Worm (Caenorhabditis elegans) whole organism, L4 larva: ENCODE results near the gene drap-1.

ENCODE experiments used
- Y48G9A.11 ChIP-seq: fragments of 200-800 bp; sonication (Bioruptor generic); IDR thresholded peaks from 2 replicates; pipeline ENCODE4 v1.3.6; 2022; ENCODE audit warnings: missing genetic modification reagents, missing genetic modification characterization, missing compliant biosample characterization
- aha-1 ChIP-seq: fragments of 150-350 bp; peaks from one replicate; lab custom pipeline; 2014; ENCODE audit warnings: missing biosample characterization, missing genetic modification characterization
- aly-2 ChIP-seq: sonication (generic microtip); optimal IDR thresholded peaks from 2 replicates; lab custom pipeline; 2018; ENCODE audit warnings: missing biosample characterization, missing genetic modification characterization
- arid-1 ChIP-seq: fragments of 200-800 bp; sonication (Bioruptor generic); conservative IDR thresholded peaks from 2 replicates; pipeline ENCODE4 v1.3.6; 2022; ENCODE audit warnings: missing genetic modification reagents, missing genetic modification characterization, missing compliant biosample characterization
- attf-4 ChIP-seq: sonication (generic microtip); optimal IDR thresholded peaks from 3 replicates; lab custom pipeline; 2017; ENCODE audit warnings: missing biosample characterization, missing genetic modification characterization
- ceh-62 ChIP-seq: sonication (generic microtip); optimal IDR thresholded peaks from 2 replicates; lab custom pipeline; 2017; ENCODE audit warnings: missing biosample characterization, missing genetic modification characterization
- ceh-82 ChIP-seq: sonication (generic microtip); optimal IDR thresholded peaks from 2 replicates; lab custom pipeline; 2017; ENCODE audit warnings: missing biosample characterization, missing genetic modification characterization
- cey-2 ChIP-seq: sonication (generic microtip); optimal IDR thresholded peaks from 3 replicates; lab custom pipeline; 2017; ENCODE audit warnings: missing genetic modification characterization, mild to moderate bottlenecking, missing compliant biosample characterization, antibody characterized with exemption, borderline replicate concordance; ENCODE audit not compliant: insufficient read depth
- ctbp-1 ChIP-seq: fragments of 200-800 bp; sonication (Bioruptor generic); IDR thresholded peaks from 2 replicates; pipeline ENCODE4 v1.3.6; 2022; ENCODE audit warnings: missing genetic modification reagents, missing genetic modification characterization, missing compliant biosample characterization
- daf-12 ChIP-seq: fragments of 150-350 bp; optimal IDR thresholded peaks from 2 replicates; lab custom pipeline; 2014; ENCODE audit warnings: missing biosample characterization, missing genetic modification reagents, missing genetic modification characterization
- daf-19 ChIP-seq: fragments of 200-800 bp; sonication (Bioruptor generic); conservative IDR thresholded peaks from 2 replicates; pipeline ENCODE4 v1.3.6; 2022; ENCODE audit warnings: missing genetic modification characterization, missing compliant biosample characterization
- daf-8 ChIP-seq: fragments of 200-800 bp; sonication (Bioruptor generic); IDR thresholded peaks from 2 replicates; pipeline ENCODE4 v1.3.6; 2022; ENCODE audit warnings: missing genetic modification characterization, missing compliant biosample characterization
- dpl-1 ChIP-seq: fragments of 150-350 bp; optimal IDR thresholded peaks from 2 replicates; lab custom pipeline; 2014; ENCODE audit warnings: missing biosample characterization, missing genetic modification reagents, missing genetic modification characterization
- fos-1 ChIP-seq: fragments of 150-350 bp; optimal IDR thresholded peaks from 2 replicates; lab custom pipeline; 2014; ENCODE audit warnings: missing biosample characterization, missing genetic modification characterization
- hif-1 ChIP-seq, 2 experiments: sonication (generic microtip); optimal IDR thresholded peaks; 2 replicates each; lab custom pipeline; 2016 to 2017; ENCODE audit warnings: missing compliant biosample characterization in 2 of 2, missing genetic modification characterization in 2 of 2, missing genetic modification reagents in 2 of 2, missing genotype in 2 of 2, mild to moderate bottlenecking in 1 of 2
- hlh-11 ChIP-seq: fragments of 200-800 bp; sonication (Bioruptor generic); optimal IDR thresholded peaks from 2 replicates; lab custom pipeline; 2018; ENCODE audit warnings: mild to moderate bottlenecking, missing genetic modification characterization, missing compliant biosample characterization
- hlh-30 ChIP-seq: sonication (generic microtip); optimal IDR thresholded peaks from 2 replicates; lab custom pipeline; 2017; ENCODE audit warnings: antibody characterized with exemption, mild to moderate bottlenecking, missing genetic modification characterization, missing compliant biosample characterization; ENCODE audit not compliant: insufficient read depth
- hmg-1.1 ChIP-seq: fragments of 200-800 bp; sonication (Bioruptor generic); IDR thresholded peaks from 2 replicates; pipeline ENCODE4 v1.3.6; 2022; ENCODE audit warnings: missing genetic modification reagents, missing genetic modification characterization, missing compliant biosample characterization
- jun-1 ChIP-seq: fragments of 150-350 bp; optimal IDR thresholded peaks from 2 replicates; lab custom pipeline; 2014; ENCODE audit warnings: missing biosample characterization, missing genetic modification reagents, missing genetic modification characterization
- lin-1 ChIP-seq: fragments of 200-800 bp; sonication (Bioruptor generic); IDR thresholded peaks from 2 replicates; pipeline ENCODE4 v1.3.6; 2022; ENCODE audit warnings: missing genetic modification reagents, missing genetic modification characterization, missing compliant biosample characterization
- madf-5 ChIP-seq, 2 experiments: fragments of 200-800 bp; sonication (Bioruptor generic); IDR thresholded peaks; 2 replicates each; pipeline ENCODE4 v1.3.6; 2022; ENCODE audit warnings: missing compliant biosample characterization in 2 of 2, missing genetic modification characterization in 2 of 2
- madf-9 ChIP-seq: fragments of 200-800 bp; sonication (Bioruptor generic); conservative IDR thresholded peaks from 2 replicates; pipeline ENCODE4 v1.3.6; 2022; ENCODE audit warnings: missing genetic modification reagents, missing genetic modification characterization, missing compliant biosample characterization
- mdt-29 ChIP-seq: fragments of 200-800 bp; sonication (Bioruptor generic); IDR thresholded peaks from 2 replicates; pipeline ENCODE4 v1.3.6; 2022; ENCODE audit warnings: missing genetic modification reagents, missing genetic modification characterization, missing compliant biosample characterization
- mes-2 ChIP-seq: sonication (generic microtip); optimal IDR thresholded peaks from 2 replicates; lab custom pipeline; 2016; ENCODE audit warnings: missing genotype, mild to moderate bottlenecking, missing genetic modification characterization, missing compliant biosample characterization; ENCODE audit not compliant: poor library complexity, severe bottlenecking
- mxl-3 ChIP-seq: fragments of 200-800 bp; sonication (Bioruptor generic); optimal IDR thresholded peaks from 2 replicates; lab custom pipeline; 2018; ENCODE audit warnings: mild to moderate bottlenecking, missing genetic modification characterization, missing compliant biosample characterization
- nhr-10 ChIP-seq: fragments of 150-350 bp; optimal IDR thresholded peaks from 2 replicates; lab custom pipeline; 2014; ENCODE audit warnings: missing biosample characterization, missing genetic modification characterization
- nhr-102 ChIP-seq: sonication (generic microtip); optimal IDR thresholded peaks from 2 replicates; lab custom pipeline; 2016; ENCODE audit warnings: mild to moderate bottlenecking, missing genetic modification characterization, moderate library complexity, missing compliant biosample characterization
- nhr-25 ChIP-seq: sonication (generic microtip); optimal IDR thresholded peaks from 2 replicates; lab custom pipeline; 2017; ENCODE audit warnings: missing genetic modification characterization, mild to moderate bottlenecking, missing compliant biosample characterization, antibody characterized with exemption, moderate library complexity, borderline replicate concordance; ENCODE audit not compliant: insufficient read depth
- nhr-6 ChIP-seq: fragments of 150-350 bp; optimal IDR thresholded peaks from 2 replicates; lab custom pipeline; 2014; ENCODE audit warnings: missing biosample characterization, missing genetic modification characterization
- nhr-76 ChIP-seq: fragments of 150-350 bp; optimal IDR thresholded peaks from 2 replicates; lab custom pipeline; 2014; ENCODE audit warnings: missing biosample characterization, missing genetic modification characterization
- nhr-77 ChIP-seq: fragments of 150-350 bp; optimal IDR thresholded peaks from 2 replicates; lab custom pipeline; 2014; ENCODE audit warnings: missing biosample characterization, missing genetic modification characterization
- pha-4 ChIP-seq, 2 experiments: fragments of 150-350 bp in 1 of 2; fragments of 200-800 bp in 1 of 2; sonication (Bioruptor generic) in 1 of 2; IDR thresholded peaks in 1 of 2; optimal IDR thresholded peaks in 1 of 2; 2 replicates each; pipeline versions ENCODE4 v1.3.6 to Lab custom; 2014 to 2022; ENCODE audit warnings: missing genetic modification characterization in 2 of 2, missing genetic modification reagents in 2 of 2, missing biosample characterization in 1 of 2, missing compliant biosample characterization in 1 of 2
- saeg-2 ChIP-seq: fragments of 200-800 bp; sonication (Bioruptor generic); IDR thresholded peaks from 2 replicates; pipeline ENCODE4 v1.3.6; 2022; ENCODE audit warnings: missing genetic modification reagents, missing genetic modification characterization, missing compliant biosample characterization
- skn-1 ChIP-seq: fragments of 150-350 bp; optimal IDR thresholded peaks from 2 replicates; lab custom pipeline; 2014; ENCODE audit warnings: missing biosample characterization, missing genetic modification characterization
- snpc-1.2 ChIP-seq: fragments of 200-800 bp; sonication (Bioruptor generic); IDR thresholded peaks from 2 replicates; pipeline ENCODE4 v1.3.6; 2022; ENCODE audit warnings: missing genetic modification reagents, missing genetic modification characterization, missing compliant biosample characterization
- spr-1 ChIP-seq: sonication (generic microtip); optimal IDR thresholded peaks from 2 replicates; lab custom pipeline; 2016; ENCODE audit warnings: mild to moderate bottlenecking, missing genetic modification characterization, missing compliant biosample characterization
- unc-62 ChIP-seq, 3 experiments: fragments of 150-350 bp in 1 of 3; sonication (generic microtip); optimal IDR thresholded peaks in 2 of 3; peaks in 1 of 3; 1 replicate in 1 of 3; 2 replicates in 2 of 3; lab custom pipeline; 2014 to 2017; ENCODE audit warnings: missing biosample characterization in 3 of 3, missing genetic modification characterization in 3 of 3, missing genetic modification reagents in 3 of 3, missing genotype in 1 of 3
- ztf-11 ChIP-seq: fragments of 150-350 bp; optimal IDR thresholded peaks from 2 replicates; lab custom pipeline; 2014; ENCODE audit warnings: missing biosample characterization, missing genetic modification characterization

Gene drap-1

DNA sequence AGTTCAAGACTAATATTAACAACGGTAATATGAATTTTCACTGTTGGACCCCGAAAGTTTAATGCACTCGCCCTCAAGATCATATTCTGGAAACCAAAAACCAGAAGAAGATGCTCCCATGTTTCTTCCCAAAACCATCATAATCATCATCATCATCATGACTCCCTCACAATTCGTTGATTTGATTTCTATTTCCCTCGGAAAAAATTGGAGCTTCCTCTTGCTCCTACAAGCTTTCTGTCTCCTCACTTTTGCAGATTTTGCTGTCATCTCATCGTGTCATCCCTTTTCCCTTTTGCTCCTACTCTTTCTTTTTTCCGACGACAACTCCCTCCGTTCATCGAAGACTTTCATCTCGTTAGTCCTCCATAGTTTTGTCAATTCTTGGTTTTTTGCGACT, 42.1 kb downstream of the drap-1 start, which contains the start of gene F46B6.2:
Gene F46B6.2 (plus strand): TSS at position 316 of the 400 bp plus-strand sequence.
- TF ChIP-seq aly-2 (tag; lab: Kevin White, UChicago): no peak
- no peak for TF ChIP-seq saeg-2 (GFP tag; lab: Robert Waterston, UW)
- TF ChIP-seq madf-5 (GFP tag; IDR thresholded peaks at IDR 0.05; lab: Robert Waterston, UW): no peak
- 0 out of 2 replicates have a peak, but pooled peaks have one; percentile 40 for TF ChIP-seq ctbp-1

DNA sequence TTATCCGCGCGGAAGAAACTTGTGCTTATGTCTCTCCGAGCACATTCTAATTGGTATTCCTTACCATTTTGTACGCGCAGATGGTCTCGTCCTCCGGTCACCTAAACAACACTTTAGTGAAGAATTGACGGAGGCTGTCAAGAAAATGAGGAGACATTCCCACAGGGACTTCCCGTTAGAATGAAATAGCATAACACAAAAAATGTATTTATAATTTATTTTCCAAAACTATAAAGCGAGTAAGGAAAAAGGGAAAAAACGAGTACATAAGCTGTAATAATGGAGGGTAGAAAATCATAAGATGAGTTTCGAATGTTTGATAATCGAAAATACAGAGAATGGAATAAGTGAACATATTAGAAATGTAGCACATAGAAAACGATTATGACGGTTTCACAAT, 45.8 kb downstream of the drap-1 start, which contains the start of gene F46B6.12:
Gene F46B6.12 (minus strand): TSS at position 101 of the 400 bp plus-strand sequence.
- peak in 1 of 2 experiments; percentile 38 for TF ChIP-seq unc-62 (GFP tag; optimal IDR thresholded peaks at IDR 0.05 in 1 of 2; lab: Kevin White, UChicago)
- no peak for TF ChIP-seq unc-62 (tag; optimal IDR thresholded peaks at IDR 0.05; lab: Kevin White, UChicago)
- TF ChIP-seq nhr-76 (tag; lab: Kevin White, UChicago): no peak
- TF ChIP-seq, all 104 proteins: peak for 1

DNA sequence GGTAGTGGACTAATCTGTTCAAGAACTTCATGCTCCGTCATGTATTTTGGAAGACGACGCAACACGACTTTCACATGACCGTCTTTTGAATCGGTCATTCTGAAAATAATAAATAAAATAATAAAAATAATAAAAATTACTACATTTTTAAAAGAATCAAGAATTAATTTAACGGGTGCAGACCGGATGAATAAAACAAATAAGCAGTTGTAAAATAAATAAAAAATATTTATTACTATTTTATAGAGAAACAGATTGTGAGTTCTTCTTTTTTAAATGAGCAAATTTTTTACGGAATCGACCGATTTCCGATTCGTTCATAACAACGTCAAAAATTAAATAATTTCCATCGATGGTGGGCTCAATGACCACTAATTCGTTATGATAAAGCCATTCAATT, 47.7 kb downstream of the drap-1 start, which contains the start of gene smg-4:
Gene smg-4 (minus strand): TSS at position 101 of the 400 bp plus-strand sequence.
- no peak for TF ChIP-seq mxl-3 (GFP tag; lab: Kevin White, UChicago)
- TF ChIP-seq arid-1 (GFP tag; lab: Robert Waterston, UW): no peak
- TF ChIP-seq skn-1 (tag; lab: Kevin White, UChicago): no peak
- no peak for TF ChIP-seq nhr-102 (tag; lab: Kevin White, UChicago)
- no peak for TF ChIP-seq spr-1 (tag; lab: Kevin White, UChicago)
- TF ChIP-seq nhr-77 (tag; lab: Kevin White, UChicago): no peak
- TF ChIP-seq hlh-30 (tag; lab: Kevin White, UChicago): no peak
- TF ChIP-seq madf-9 (GFP tag; lab: Robert Waterston, UW): no peak
- TF ChIP-seq daf-19 (GFP tag; lab: Robert Waterston, UW): no peak
- TF ChIP-seq ceh-82 (tag; lab: Kevin White, UChicago): no peak
- no peak for TF ChIP-seq nhr-6 (tag; lab: Kevin White, UChicago)
- no peak for TF ChIP-seq hlh-11
- TF ChIP-seq fos-1 (tag; lab: Kevin White, UChicago): no peak
- TF ChIP-seq mes-2 (tag; lab: Kevin White, UChicago): no peak
- TF ChIP-seq aly-2 (tag; lab: Kevin White, UChicago): no peak
- no peak for TF ChIP-seq pha-4 (GFP tag; IDR thresholded peaks at IDR 0.05; lab: Robert Waterston, UW)
- no peak for TF ChIP-seq pha-4 (tag; optimal IDR thresholded peaks at IDR 0.05; lab: Kevin White, UChicago)
- TF ChIP-seq cey-2 (tag; lab: Kevin White, UChicago): no peak
- TF ChIP-seq snpc-1.2 (GFP tag; lab: Robert Waterston, UW): no peak
- no peak for TF ChIP-seq hif-1 (tag; optimal IDR thresholded peaks at IDR 0.05; lab: Kevin White, UChicago)

DNA sequence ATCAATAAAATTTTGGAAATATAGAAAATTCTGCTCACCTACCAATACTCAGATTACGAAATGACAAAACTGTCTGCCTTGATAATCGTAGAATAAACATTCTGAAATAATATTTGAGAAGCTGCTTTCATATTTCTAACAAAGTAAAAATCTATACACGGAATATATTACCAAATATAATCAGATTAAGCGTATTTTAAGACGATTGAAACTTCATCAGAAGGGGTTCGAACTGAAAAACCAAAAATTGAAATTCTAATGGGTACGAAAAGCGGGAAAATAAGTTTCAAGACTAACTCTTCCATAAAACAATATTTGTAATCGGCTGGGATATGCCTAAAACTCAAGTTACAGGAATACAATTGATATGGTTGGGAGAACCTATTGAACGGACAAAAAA, 49.5 kb downstream of the drap-1 start, which contains the start of gene F46B6.4:
Gene F46B6.4 (minus strand): TSS at position 101 of the 400 bp plus-strand sequence.
- no peak for TF ChIP-seq nhr-102 (tag; lab: Kevin White, UChicago)
- TF ChIP-seq Y48G9A.11 (GFP tag; lab: Robert Waterston, UW): no peak
- TF ChIP-seq mdt-29 (GFP tag; lab: Robert Waterston, UW): no peak
- no peak for TF ChIP-seq daf-19 (GFP tag; lab: Robert Waterston, UW)
- no peak for TF ChIP-seq unc-62 (GFP tag; optimal IDR thresholded peaks at IDR 0.05 in 1 of 2; lab: Kevin White, UChicago)
- TF ChIP-seq unc-62 (tag; optimal IDR thresholded peaks at IDR 0.05; lab: Kevin White, UChicago): no peak
- TF ChIP-seq nhr-25: no peak
- no peak for TF ChIP-seq lin-1 (GFP tag; lab: Robert Waterston, UW)
- no peak for TF ChIP-seq aha-1 (tag; lab: Kevin White, UChicago)
- no peak for TF ChIP-seq ztf-11
- TF ChIP-seq hlh-11: no peak
- TF ChIP-seq attf-4 (tag; lab: Kevin White, UChicago): no peak
- no peak for TF ChIP-seq dpl-1 (GFP tag; lab: Kevin White, UChicago)
- TF ChIP-seq daf-12 (tag; lab: Kevin White, UChicago): no peak
- TF ChIP-seq jun-1 (tag; lab: Kevin White, UChicago): no peak
- TF ChIP-seq hmg-1.1 (GFP tag; lab: Robert Waterston, UW): no peak
- no peak for TF ChIP-seq daf-8
- no peak for TF ChIP-seq ceh-62 (tag; lab: Kevin White, UChicago)
- TF ChIP-seq nhr-10 (tag; lab: Kevin White, UChicago): no peak
